Worm (Caenorhabditis elegans): Measurements from ENCODE around the gene elli-1.

ce11 chrIV:8794895-8795665 is 40.5 kb upstream of the elli-1 start:
- TF ChIP-seq mab-5 (tag; optimal IDR thresholded peaks at IDR 0.05) (no peak), elt-1 (tag; optimal IDR thresholded peaks at IDR 0.05; ENCODE audit: borderline replicate concordance, insufficient read depth) (no peak), nhr-28 (tag; optimal IDR thresholded peaks at IDR 0.05) (no peak), tbx-8 (GFP tag; optimal IDR thresholded peaks at IDR 0.05) (no peak), unc-62 (GFP tag; optimal IDR thresholded peaks at IDR 0.05) (no peak), nhr-12 (tag; optimal IDR thresholded peaks at IDR 0.05) (no peak), unc-39 (tag; optimal IDR thresholded peaks at IDR 0.05) (no peak), zip-8 (tag; optimal IDR thresholded peaks at IDR 0.05) (no peak), elt-3 (tag; optimal IDR thresholded peaks at IDR 0.05) (no peak)

Measured in whole organism, mixed stage, embryonic.